Fruit fly (Drosophila melanogaster): ENCODE measurements around the gene CG5418.

CG5418 gene

DNA sequence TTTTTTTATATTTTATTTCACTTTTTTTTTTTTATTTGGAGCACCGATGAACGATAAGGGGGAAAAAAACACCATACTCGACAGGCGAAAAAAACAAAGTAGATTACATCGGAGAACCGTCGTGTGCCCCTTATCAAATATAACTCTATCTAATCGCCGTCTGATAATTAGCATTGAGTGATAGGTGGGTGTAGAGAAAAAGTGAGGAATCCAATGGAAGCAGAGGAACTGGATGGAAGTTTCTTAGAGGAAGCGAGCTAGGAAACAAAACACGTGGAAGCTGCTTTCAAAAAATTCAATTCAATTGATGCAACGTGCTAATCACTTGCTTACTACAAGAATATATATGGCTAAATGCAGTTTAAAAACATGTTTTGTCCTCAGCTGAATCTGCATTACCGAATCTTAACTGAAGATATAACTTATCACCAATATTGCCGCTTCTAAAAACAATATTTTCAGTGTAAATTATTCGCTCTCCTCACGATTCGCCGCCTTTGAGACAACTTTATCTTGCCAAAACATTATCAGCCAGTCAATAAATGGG, 40.8 kb upstream of the CG5418 start:
- TF ChIP-seq Snoo (tag; optimal IDR thresholded peaks at IDR 0.05) (peak; percentile 16), CG14655 (GFP tag; optimal IDR thresholded peaks at IDR 0.05) (no peak), CG15710 (tag; optimal IDR thresholded peaks at IDR 0.05) (no peak), rn (GFP tag; IDR thresholded peaks at IDR 0.05) (no peak), CG4496 (GFP tag; IDR thresholded peaks at IDR 0.05) (peak; percentile 35; the same call in 1 of the 3 replicates), CG12605 (GFP tag; IDR thresholded peaks at IDR 0.05) (peak; percentile 73; the same call in 1 of the 2 replicates)

- TF ChIP-seq CG32121 (GFP tag; IDR thresholded peaks at IDR 0.05), result 0 out of 2 replicates have a peak, but pooled peaks have one; percentile 60
- TF ChIP-seq fd96Ca (GFP tag; IDR thresholded peaks at IDR 0.05), result no peak
- no peak for TF ChIP-seq CG13204 (GFP tag; optimal IDR thresholded peaks at IDR 0.05)
Observed at dm6 chr2L:12493101-12493770, 40.2 kb upstream of the CG5418 start.

- TF ChIP-seq EcR (GFP tag; optimal IDR thresholded peaks at IDR 0.05) (peak; percentile 78), CG9948 (tag; optimal IDR thresholded peaks at IDR 0.05) (no peak)
Observed at dm6 chr2L:12489470-12489869, 36.4 kb upstream of the CG5418 start.

dm6 chr2L:12487823-12488222, 34.8 kb upstream of the CG5418 start:
- TF ChIP-seq CG8301 (tag; optimal IDR thresholded peaks at IDR 0.05), result no peak
- no peak for TF ChIP-seq Ets98B (GFP tag; IDR thresholded peaks at IDR 0.05)
- TF ChIP-seq Pif1A (GFP tag; optimal IDR thresholded peaks at IDR 0.05), result no peak
- no peak for TF ChIP-seq CG17806 (tag; optimal IDR thresholded peaks at IDR 0.05)
- TF ChIP-seq D1 (tag; optimal IDR thresholded peaks at IDR 0.05), result no peak
- TF ChIP-seq fd96Ca (GFP tag; IDR thresholded peaks at IDR 0.05), result no peak

- TF ChIP-seq gl (tag; optimal IDR thresholded peaks at IDR 0.05) (no peak), CG15710 (tag; optimal IDR thresholded peaks at IDR 0.05) (no peak), CG9948 (tag; optimal IDR thresholded peaks at IDR 0.05) (no peak), CG17806 (tag; optimal IDR thresholded peaks at IDR 0.05) (no peak), CG12605 (GFP tag; IDR thresholded peaks at IDR 0.05) (no peak), CG8301 (tag; optimal IDR thresholded peaks at IDR 0.05) (no peak), Ets98B (GFP tag; IDR thresholded peaks at IDR 0.05) (no peak), CG13204 (GFP tag; optimal IDR thresholded peaks at IDR 0.05) (no peak)
Observed at dm6 chr2L:12487311-12487710, 34.3 kb upstream of the CG5418 start.

DNA sequence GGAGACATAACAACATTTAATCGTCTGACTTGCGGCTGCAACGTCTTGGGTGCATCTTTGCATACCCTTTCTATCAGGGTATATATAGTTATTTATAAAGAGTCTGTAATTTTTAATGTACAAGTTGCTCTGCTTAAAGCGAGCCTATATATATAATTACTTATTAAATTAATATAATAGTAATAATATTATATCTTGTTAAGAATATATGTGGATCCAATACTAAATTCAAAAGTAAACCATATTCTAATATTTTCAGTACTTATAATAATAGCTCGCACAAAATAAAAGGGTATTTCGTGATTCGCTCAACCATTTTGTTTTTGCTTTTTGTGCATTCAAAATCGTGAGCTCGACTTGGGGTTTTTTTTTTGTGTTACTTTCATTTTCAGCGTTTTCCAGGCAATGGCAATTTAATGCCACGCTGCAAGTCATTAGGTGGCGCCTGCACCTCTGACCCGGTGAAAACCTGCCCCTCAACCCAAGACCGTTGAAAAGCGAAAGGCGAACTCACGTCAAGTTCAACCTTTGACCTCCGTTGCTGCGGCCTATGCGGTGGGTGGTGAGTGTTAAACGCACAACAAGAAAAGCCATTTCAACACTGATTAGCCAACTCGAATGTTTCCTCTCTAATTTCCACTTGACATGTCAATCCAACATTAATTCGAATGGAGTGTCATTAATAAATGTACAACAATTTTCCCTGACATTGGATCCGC, 33.0 kb upstream of the CG5418 start:
- TF ChIP-seq CG14655 (GFP tag; optimal IDR thresholded peaks at IDR 0.05) (peak; percentile 10), CG8159 (tag; optimal IDR thresholded peaks at IDR 0.05) (peak; percentile 21), EcR (GFP tag; optimal IDR thresholded peaks at IDR 0.05) (no peak)

DNA sequence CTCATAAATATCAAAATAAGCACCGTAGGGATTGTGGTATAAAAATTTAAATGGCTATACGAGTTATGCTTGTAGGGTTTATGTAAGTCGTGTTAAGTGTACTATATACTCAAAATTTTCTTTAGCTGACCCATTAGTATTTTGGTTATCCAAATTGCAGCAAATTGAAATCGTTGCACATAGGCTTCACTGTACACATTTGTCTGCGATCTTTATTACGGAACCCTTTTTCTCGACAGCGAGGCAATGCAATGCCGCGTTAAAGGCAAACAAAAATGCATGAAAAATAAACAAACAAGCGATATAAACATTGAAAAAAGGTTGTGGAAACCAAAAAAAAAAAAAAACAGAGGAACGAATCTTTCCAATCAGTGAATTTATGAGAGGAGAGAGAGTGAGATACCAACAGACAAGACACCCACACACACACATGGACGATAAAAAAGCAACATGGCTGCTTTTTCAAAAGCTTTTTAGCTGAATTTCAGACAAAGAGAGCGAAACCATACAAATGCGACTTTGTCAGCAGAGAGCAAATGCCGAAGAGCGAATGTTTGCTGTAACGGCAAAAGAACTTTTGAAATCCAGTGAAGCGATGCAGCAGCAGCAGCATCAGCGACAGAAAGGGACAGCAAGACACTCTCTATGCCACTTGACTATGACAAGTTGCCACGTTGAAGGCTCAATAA, 31.0 kb upstream of the CG5418 start:
- TF ChIP-seq Ets98B (GFP tag; IDR thresholded peaks at IDR 0.05), result peak; percentile 95
- peak; percentile 96 for TF ChIP-seq CG8301 (tag; optimal IDR thresholded peaks at IDR 0.05)
- peak; percentile 86 for TF ChIP-seq CG13204 (GFP tag; optimal IDR thresholded peaks at IDR 0.05)
- TF ChIP-seq gl (tag; optimal IDR thresholded peaks at IDR 0.05), result peak; percentile 92
- peak; percentile 86 for TF ChIP-seq CG10348 (GFP tag; IDR thresholded peaks at IDR 0.05)
- TF ChIP-seq CG34367 (tag; optimal IDR thresholded peaks at IDR 0.05), result peak; percentile 94
- TF ChIP-seq CG17806 (tag; optimal IDR thresholded peaks at IDR 0.05), result peak; percentile 95
- TF ChIP-seq D1 (tag; optimal IDR thresholded peaks at IDR 0.05), result peak; percentile 79
- peak; percentile 96 for TF ChIP-seq CG4496 (GFP tag; IDR thresholded peaks at IDR 0.05)
- TF ChIP-seq CG15710 (tag; optimal IDR thresholded peaks at IDR 0.05), result peak; percentile 97
- TF ChIP-seq Pif1A (GFP tag; optimal IDR thresholded peaks at IDR 0.05), result peak; percentile 96
- TF ChIP-seq Snoo (tag; optimal IDR thresholded peaks at IDR 0.05), result peak; percentile 93
- peak; percentile 95 for TF ChIP-seq CG9948 (tag; optimal IDR thresholded peaks at IDR 0.05)
- TF ChIP-seq CG12605 (GFP tag; IDR thresholded peaks at IDR 0.05), result peak; percentile 89
- peak; percentile 95 for TF ChIP-seq fd96Ca (GFP tag; IDR thresholded peaks at IDR 0.05)
- peak; percentile 96 for TF ChIP-seq CG14655 (GFP tag; optimal IDR thresholded peaks at IDR 0.05)
- peak; percentile 96 for TF ChIP-seq CG32121 (GFP tag; IDR thresholded peaks at IDR 0.05)
- TF ChIP-seq Pif1B (GFP tag; optimal IDR thresholded peaks at IDR 0.05), result peak; percentile 96
- TF ChIP-seq CG8159 (tag; optimal IDR thresholded peaks at IDR 0.05), result peak; percentile 95
- peak; percentile 70 for TF ChIP-seq EcR (GFP tag; optimal IDR thresholded peaks at IDR 0.05)
- TF ChIP-seq rn (GFP tag; IDR thresholded peaks at IDR 0.05), result peak; percentile 91
